Fruit fly (Drosophila melanogaster) whole organism: ENCODE data around the gene Arp10.

Experiments used
- CG8478 ChIP-seq: fragments of >200 bp; optimal IDR thresholded peaks from 2 replicates; lab custom pipeline; 2018; ENCODE audit warnings: inconsistent platforms
- Dll ChIP-seq: fragments of >200 bp; optimal IDR thresholded peaks from 2 replicates; lab custom pipeline; 2017
- EcR ChIP-seq, 2 experiments: fragments of >200 bp; optimal IDR thresholded peaks; 2 replicates each; lab custom pipeline; 2017; ENCODE audit warnings: missing biosample characterization in 2 of 2, missing genetic modification characterization in 2 of 2, missing genetic modification reagents in 2 of 2
- pan ChIP-seq: fragments of >200 bp; optimal IDR thresholded peaks from 2 replicates; lab custom pipeline; 2017
- psq ChIP-seq: fragments of >200 bp; optimal IDR thresholded peaks from 2 replicates; lab custom pipeline; 2017
- usp ChIP-seq: fragments of >200 bp; optimal IDR thresholded peaks from 2 replicates; lab custom pipeline; 2017; ENCODE audit warnings: missing biosample characterization, missing genetic modification characterization, mixed read lengths

dm6 chrX:19637434-19638327 is 8.3 kb downstream of the Arp10 start:
- no peak for TF ChIP-seq Dll (lab: Kevin White, UChicago)
- no peak for TF ChIP-seq usp
- no peak for TF ChIP-seq psq
- TF ChIP-seq EcR (GFP tag; optimal IDR thresholded peaks at IDR 0.05; lab: Kevin White, UChicago), result no peak
- TF ChIP-seq pan (lab: Kevin White, UChicago), result no peak
- peak; percentile 73 for TF ChIP-seq CG8478 (lab: Kevin White, UChicago)
